Fruit fly (Drosophila melanogaster) ovary, adult (tissue): Measurements from ENCODE around the gene CG6769.

Experiments
- CG17801 ChIP-seq: fragments of 200-800 bp; optimal IDR thresholded peaks from 2 replicates; lab custom pipeline; 2019; ENCODE audit warnings: missing biosample characterization, mild to moderate bottlenecking, missing genetic modification characterization, moderate library complexity; ENCODE audit not compliant: partially characterized antibody

CG6769 gene

dm6 chrX:17873329-17873728 lies 12.5 kb downstream of the CG6769 start:
- no peak for TF ChIP-seq CG17801 (GFP tag; lab: Kevin White, UChicago)

dm6 chrX:17875014-17875589 lies 14.3 kb downstream of the CG6769 start:
- no peak for TF ChIP-seq CG17801 (GFP tag; lab: Kevin White, UChicago)

- TF ChIP-seq CG17801 (GFP tag; lab: Kevin White, UChicago), result no peak
Measured at dm6 chrX:17875695-17876094, 14.9 kb downstream of the CG6769 start.

- no peak for TF ChIP-seq CG17801 (GFP tag; lab: Kevin White, UChicago)
Measured at dm6 chrX:17876518-17876917, 15.7 kb downstream of the CG6769 start.

- TF ChIP-seq CG17801 (GFP tag; lab: Kevin White, UChicago), result no peak
Measured at dm6 chrX:17877974-17878373, 17.2 kb downstream of the CG6769 start.

dm6 chrX:17878632-17879033 lies 17.8 kb downstream of the CG6769 start:
- no peak for TF ChIP-seq CG17801 (GFP tag; lab: Kevin White, UChicago)

- no peak for TF ChIP-seq CG17801 (GFP tag; lab: Kevin White, UChicago)
Measured at dm6 chrX:17879211-17879897, 18.6 kb downstream of the CG6769 start.

- TF ChIP-seq CG17801 (GFP tag; lab: Kevin White, UChicago), result peak; percentile 92
Measured at dm6 chrX:17880269-17880889, 19.6 kb downstream of the CG6769 start.

dm6 chrX:17881138-17882121 lies 20.6 kb downstream of the CG6769 start:
- TF ChIP-seq CG17801 (GFP tag; lab: Kevin White, UChicago), result peak; percentile 74

- TF ChIP-seq CG17801 (GFP tag; lab: Kevin White, UChicago), result no peak
Measured at dm6 chrX:17882769-17883168, 22.0 kb downstream of the CG6769 start.

dm6 chrX:17883418-17883817 lies 22.6 kb downstream of the CG6769 start, which contains the start of gene CG12985:
CG12985 (plus strand) TSS chrX:17883718.
- no peak for TF ChIP-seq CG17801 (GFP tag; lab: Kevin White, UChicago)

dm6 chrX:17884567-17884966 lies 23.8 kb downstream of the CG6769 start:
- no peak for TF ChIP-seq CG17801 (GFP tag; lab: Kevin White, UChicago)

- TF ChIP-seq CG17801 (GFP tag; lab: Kevin White, UChicago), result no peak
Measured at dm6 chrX:17885295-17885694, 24.5 kb downstream of the CG6769 start.

dm6 chrX:17886107-17886448 lies 25.3 kb downstream of the CG6769 start:
- no peak for TF ChIP-seq CG17801 (GFP tag; lab: Kevin White, UChicago)
